Worm (Caenorhabditis elegans) whole organism, L4/young adult: Measurements from ENCODE around the gene R08D7.4.

ENCODE experiments used
- W03F9.2 ChIP-seq: fragments of 150-350 bp; optimal IDR thresholded peaks from 2 replicates; lab custom pipeline; 2014; ENCODE audit warnings: missing biosample characterization, missing genetic modification characterization
- dao-5 ChIP-seq: sonication (generic microtip); optimal IDR thresholded peaks from 2 replicates; lab custom pipeline; 2016; ENCODE audit warnings: missing genotype, missing genetic modification characterization, moderate library complexity, missing compliant biosample characterization
- him-1 ChIP-seq: sonication (generic microtip); optimal IDR thresholded peaks from 2 replicates; lab custom pipeline; 2016; ENCODE audit warnings: missing genotype, missing genetic modification reagents, missing genetic modification characterization, missing compliant biosample characterization

The R08D7.4 gene

ce11 chrIII:8971255-8972020, at the start of gene R08D7.4, which contains the start of gene eif-3.D:
Gene R08D7.4, plus strand, starts transcription at chrIII:8971892.
Gene eif-3.D, minus strand, starts transcription at chrIII:8971578.
- TF ChIP-seq him-1 (no peak), W03F9.2 (peak; percentile 79), dao-5 (tag; lab: Kevin White, UChicago) (no peak)

- no peak for TF ChIP-seq dao-5 (tag; lab: Kevin White, UChicago)
- no peak for TF ChIP-seq W03F9.2
- no peak for TF ChIP-seq him-1
These were observed 49.6 kb upstream of the R08D7.4 start for ce11 chrIII:8922061-8922460.

ce11 chrIII:8923240-8923734, 48.4 kb upstream of the R08D7.4 start, which contains the start of gene glb-1:
Gene glb-1, minus strand, starts transcription at chrIII:8923290.
- TF ChIP-seq dao-5 (tag; lab: Kevin White, UChicago) (no peak), him-1 (no peak), W03F9.2 (no peak)

- TF ChIP-seq W03F9.2 (no peak), dao-5 (tag; lab: Kevin White, UChicago) (no peak), him-1 (no peak)
These were observed 47.8 kb upstream of the R08D7.4 start, which contains the start of gene ZK637.12 for ce11 chrIII:8923937-8924336. Gene ZK637.12, plus strand, starts transcription at chrIII:8924237.

ce11 chrIII:8925539-8925938, 46.2 kb upstream of the R08D7.4 start:
- TF ChIP-seq dao-5 (tag; lab: Kevin White, UChicago) (no peak), him-1 (no peak), W03F9.2 (no peak)

ce11 chrIII:8926512-8926911, 45.2 kb upstream of the R08D7.4 start:
- TF ChIP-seq him-1 (no peak), dao-5 (tag; lab: Kevin White, UChicago) (no peak), W03F9.2 (no peak)

ce11 chrIII:8929723-8930122, 42.0 kb upstream of the R08D7.4 start, which contains the start of gene arrd-15:
Gene arrd-15, plus strand, starts transcription at chrIII:8930023.
- TF ChIP-seq dao-5 (tag; lab: Kevin White, UChicago), result no peak
- no peak for TF ChIP-seq W03F9.2

- TF ChIP-seq him-1 (no peak), dao-5 (tag; lab: Kevin White, UChicago) (no peak), W03F9.2 (no peak)
These were observed 38.0 kb upstream of the R08D7.4 start for ce11 chrIII:8933696-8934095.

ce11 chrIII:8934378-8934777, 37.3 kb upstream of the R08D7.4 start:
- TF ChIP-seq him-1 (no peak), W03F9.2 (no peak)

- TF ChIP-seq W03F9.2, result peak; percentile 31
- TF ChIP-seq dao-5 (tag; lab: Kevin White, UChicago), result peak; percentile 4
- peak; percentile 92 for TF ChIP-seq him-1
These were observed 34.1 kb upstream of the R08D7.4 start for ce11 chrIII:8937571-8937970.

ce11 chrIII:8944357-8944756, 27.3 kb upstream of the R08D7.4 start, which contains the start of gene dhrr-1:
Gene dhrr-1, plus strand, starts transcription at chrIII:8944657.
- no peak for TF ChIP-seq dao-5 (tag; lab: Kevin White, UChicago)
- TF ChIP-seq W03F9.2, result no peak
- no peak for TF ChIP-seq him-1

ce11 chrIII:8946285-8946684, 25.4 kb upstream of the R08D7.4 start:
- no peak for TF ChIP-seq dao-5 (tag; lab: Kevin White, UChicago)

- TF ChIP-seq W03F9.2 (no peak), dao-5 (tag; lab: Kevin White, UChicago) (no peak), him-1 (no peak)
These were observed 22.5 kb upstream of the R08D7.4 start for ce11 chrIII:8949147-8949546.

- no peak for TF ChIP-seq dao-5 (tag; lab: Kevin White, UChicago)
- no peak for TF ChIP-seq him-1
- TF ChIP-seq W03F9.2, result no peak
These were observed 16.2 kb upstream of the R08D7.4 start for ce11 chrIII:8955536-8955935.

ce11 chrIII:8956146-8956646, 15.5 kb upstream of the R08D7.4 start, which contains the start of the genes ZK643.5 and ZK643.2:
Gene ZK643.5, minus strand, starts transcription at chrIII:8956196.
Gene ZK643.2, plus strand, starts transcription at chrIII:8956540.
- TF ChIP-seq W03F9.2, result peak; percentile 82
- TF ChIP-seq dao-5 (tag; lab: Kevin White, UChicago), result no peak
